Fruit fly (Drosophila melanogaster): ENCODE measurements around the gene CG13362.

- TF ChIP-seq Eip93F (GFP tag; optimal IDR thresholded peaks at IDR 0.05) (no peak), Eip78C (GFP tag) (peak; percentile 4), spab (GFP tag; optimal IDR thresholded peaks at IDR 0.05) (no peak), acj6 (GFP tag; optimal IDR thresholded peaks at IDR 0.05) (no peak), CG6808 (GFP tag; optimal IDR thresholded peaks at IDR 0.05) (peak; percentile 6), esn (GFP tag; optimal IDR thresholded peaks at IDR 0.05) (no peak)
These were observed 15.0 kb upstream of the CG13362 start for dm6 chrX:766094-766493.
